Worm (Caenorhabditis elegans) whole organism, L1 larva: Measurements from ENCODE around the gene lgc-7.

ENCODE experiments used
- C34B4.2 ChIP-seq: sonication (generic microtip); optimal IDR thresholded peaks from 2 replicates; lab custom pipeline; 2017; ENCODE audit warnings: mild to moderate bottlenecking, missing genetic modification characterization, missing compliant biosample characterization
- alr-1 ChIP-seq: fragments of 200-800 bp; sonication (Bioruptor generic); optimal IDR thresholded peaks from 2 replicates; lab custom pipeline; 2018; ENCODE audit warnings: borderline replicate concordance, mild to moderate bottlenecking, missing genetic modification characterization, missing compliant biosample characterization
- aly-2 ChIP-seq: fragments of 150-350 bp; optimal IDR thresholded peaks from 2 replicates; lab custom pipeline; 2014; ENCODE audit warnings: missing biosample characterization, missing genetic modification characterization
- ceh-63 ChIP-seq: fragments of 200-800 bp; sonication (Bioruptor generic); optimal IDR thresholded peaks from 2 replicates; lab custom pipeline; 2018; ENCODE audit warnings: mild to moderate bottlenecking, missing genetic modification characterization, missing compliant biosample characterization
- ceh-8 ChIP-seq: fragments of 200-800 bp; sonication (Bioruptor generic); optimal IDR thresholded peaks from 2 replicates; lab custom pipeline; 2018; ENCODE audit warnings: mild to moderate bottlenecking, missing genetic modification characterization, moderate library complexity, missing compliant biosample characterization
- ceh-82 ChIP-seq, 3 experiments: fragments of 150-350 bp in 1 of 3; sonication (generic microtip) in 2 of 3; optimal IDR thresholded peaks; 2 replicates each; lab custom pipeline; 2014 to 2017; ENCODE audit warnings: missing biosample characterization in 3 of 3, missing genetic modification characterization in 3 of 3
- ces-1 ChIP-seq: fragments of 150-350 bp; optimal IDR thresholded peaks from 2 replicates; lab custom pipeline; 2014; ENCODE audit warnings: missing biosample characterization, missing genetic modification reagents, missing genetic modification characterization
- efl-1 ChIP-seq, 4 experiments: fragments of 150-350 bp; optimal IDR thresholded peaks in 3 of 4; peaks in 1 of 4; 1 replicate in 1 of 4; 2 replicates in 3 of 4; lab custom pipeline; 2014; ENCODE audit warnings: missing biosample characterization in 2 of 4, missing genetic modification characterization in 2 of 4, missing genetic modification reagents in 2 of 4
- efl-3 ChIP-seq: fragments of 200-800 bp; sonication (Bioruptor generic); optimal IDR thresholded peaks from 2 replicates; lab custom pipeline; 2018; ENCODE audit warnings: mild to moderate bottlenecking, missing genetic modification characterization, missing compliant biosample characterization
- ets-5 ChIP-seq: fragments of 200-800 bp; sonication (Bioruptor generic); IDR thresholded peaks from 2 replicates; pipeline ENCODE4 v1.3.6; 2022; ENCODE audit warnings: missing genetic modification characterization, missing compliant biosample characterization
- fkh-10 ChIP-seq: sonication (generic microtip); optimal IDR thresholded peaks from 2 replicates; lab custom pipeline; 2017; ENCODE audit warnings: missing biosample characterization, missing genetic modification reagents, missing genetic modification characterization
- fkh-4 ChIP-seq: sonication (generic microtip); optimal IDR thresholded peaks from 2 replicates; lab custom pipeline; 2016; ENCODE audit warnings: missing compliant biosample characterization, missing genetic modification characterization, borderline replicate concordance
- fkh-8 ChIP-seq: sonication (generic microtip); optimal IDR thresholded peaks from 2 replicates; lab custom pipeline; 2016; ENCODE audit warnings: mild to moderate bottlenecking, missing genetic modification characterization, missing compliant biosample characterization
- hlh-17 ChIP-seq: fragments of 200-800 bp; sonication (Bioruptor generic); optimal IDR thresholded peaks from 2 replicates; lab custom pipeline; 2018; ENCODE audit warnings: missing genetic modification characterization, mild to moderate bottlenecking, missing compliant biosample characterization, moderate library complexity, borderline replicate concordance
- hpl-2 ChIP-seq: fragments of 150-350 bp; optimal IDR thresholded peaks from 2 replicates; lab custom pipeline; 2014; ENCODE audit warnings: missing biosample characterization, missing genetic modification reagents, missing genetic modification characterization
- jun-1 ChIP-seq: fragments of 150-350 bp; optimal IDR thresholded peaks from 2 replicates; lab custom pipeline; 2014; ENCODE audit warnings: missing biosample characterization, missing genetic modification reagents, missing genetic modification characterization
- lin-39 ChIP-seq: fragments of 150-350 bp; optimal IDR thresholded peaks from 2 replicates; lab custom pipeline; 2014; ENCODE audit warnings: missing biosample characterization, missing genetic modification reagents, missing genetic modification characterization
- lir-3 ChIP-seq: sonication (generic microtip); optimal IDR thresholded peaks from 2 replicates; lab custom pipeline; 2016; ENCODE audit warnings: mild to moderate bottlenecking, missing genetic modification characterization, moderate library complexity, missing compliant biosample characterization; ENCODE audit not compliant: poor library complexity
- mep-1 ChIP-seq: fragments of 150-350 bp; optimal IDR thresholded peaks from 2 replicates; lab custom pipeline; 2014; ENCODE audit warnings: missing biosample characterization, missing genetic modification characterization
- nhr-19 ChIP-seq: fragments of 200-800 bp; sonication (Bioruptor generic); conservative IDR thresholded peaks from 2 replicates; pipeline ENCODE4 v1.3.6; 2022; ENCODE audit warnings: missing genetic modification characterization, missing compliant biosample characterization
- nhr-47 ChIP-seq: sonication (generic microtip); optimal IDR thresholded peaks from 2 replicates; lab custom pipeline; 2016; ENCODE audit warnings: mild to moderate bottlenecking, missing genetic modification characterization, moderate library complexity, missing compliant biosample characterization
- nhr-76 ChIP-seq: sonication (generic microtip); optimal IDR thresholded peaks from 2 replicates; lab custom pipeline; 2017; ENCODE audit warnings: missing biosample characterization, missing genetic modification characterization
- nhr-84 ChIP-seq: sonication (generic microtip); optimal IDR thresholded peaks from 2 replicates; lab custom pipeline; 2017; ENCODE audit warnings: missing biosample characterization, missing genetic modification characterization
- nhr-90 ChIP-seq: sonication (generic microtip); optimal IDR thresholded peaks from 2 replicates; lab custom pipeline; 2016; ENCODE audit warnings: mild to moderate bottlenecking, missing genetic modification characterization, missing compliant biosample characterization; ENCODE audit not compliant: poor library complexity
- rnt-1 ChIP-seq: sonication (generic microtip); optimal IDR thresholded peaks from 2 replicates; lab custom pipeline; 2016; ENCODE audit warnings: mild to moderate bottlenecking, missing genetic modification characterization, moderate library complexity, missing compliant biosample characterization
- sox-4 ChIP-seq: sonication (generic microtip); optimal IDR thresholded peaks from 2 replicates; lab custom pipeline; 2016; ENCODE audit warnings: missing genetic modification characterization, missing compliant biosample characterization
- sup-37 ChIP-seq: fragments of 200-800 bp; sonication (Bioruptor generic); optimal IDR thresholded peaks from 2 replicates; lab custom pipeline; 2018; ENCODE audit warnings: mild to moderate bottlenecking, missing genetic modification characterization, missing compliant biosample characterization
- tlp-1 ChIP-seq: fragments of 150-350 bp; optimal IDR thresholded peaks from 2 replicates; lab custom pipeline; 2014; ENCODE audit warnings: missing biosample characterization, missing genetic modification characterization
- zag-1 ChIP-seq: fragments of 150-350 bp; optimal IDR thresholded peaks from 2 replicates; lab custom pipeline; 2014; ENCODE audit warnings: missing biosample characterization, missing genetic modification characterization
- ztf-11 ChIP-seq, 2 experiments: sonication (generic microtip); optimal IDR thresholded peaks; 2 replicates each; lab custom pipeline; 2016 to 2017; ENCODE audit warnings: missing genetic modification characterization in 2 of 2, missing biosample characterization in 1 of 2, missing compliant biosample characterization in 1 of 2

lgc-7 gene

DNA sequence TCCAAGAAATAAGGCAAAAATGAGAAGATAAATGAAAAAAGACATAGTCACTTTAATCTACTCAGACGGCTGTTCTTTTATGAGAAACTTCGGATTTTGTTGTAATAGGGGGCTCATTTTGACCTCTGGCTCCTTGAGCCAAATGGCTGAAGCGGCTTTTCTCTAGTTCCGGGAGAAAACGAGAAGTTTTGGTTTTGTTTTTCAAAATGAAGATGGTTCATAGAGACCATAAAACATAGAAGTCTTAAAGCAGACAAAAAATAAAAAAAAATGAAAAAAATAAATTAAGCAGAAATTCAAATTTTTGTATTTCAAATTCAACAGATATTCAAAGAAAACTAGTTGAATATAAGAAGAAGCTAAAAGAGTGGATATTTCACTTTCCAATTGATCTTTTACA is 3.1 kb upstream of the lgc-7 start, which contains the start of gene Y57G11C.41:
TSS of gene Y57G11C.41 (minus strand) at position 101 of the 400 bp plus-strand sequence.
- TF ChIP-seq hlh-17 (GFP tag; lab: Kevin White, UChicago) = no peak

DNA sequence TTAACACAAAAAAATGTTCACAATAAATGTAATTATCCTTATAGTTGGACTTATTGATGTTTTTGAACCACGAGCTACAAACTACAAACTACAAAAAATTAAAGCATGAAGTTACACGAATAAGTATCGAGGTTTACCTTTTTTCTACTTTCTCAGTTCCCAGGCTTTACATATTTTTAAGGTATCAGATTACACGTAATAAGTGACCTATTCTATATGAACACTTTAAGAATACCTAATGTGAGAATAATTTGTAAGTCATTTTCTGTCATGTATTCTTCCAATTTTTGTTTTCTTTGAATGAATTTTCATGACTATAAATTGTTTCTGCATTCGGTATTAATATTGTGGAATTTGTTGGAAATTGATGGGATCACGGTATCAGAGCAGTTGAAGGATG is 6.1 kb downstream of the lgc-7 start, which contains the start of gene lgc-8:
TSS of gene lgc-8 (plus strand) at position 301 of the 400 bp plus-strand sequence.
- TF ChIP-seq rnt-1 (tag; lab: Kevin White, UChicago) = no peak
- no peak for TF ChIP-seq ceh-63 (GFP tag; lab: Kevin White, UChicago)
- no peak for TF ChIP-seq nhr-19
- TF ChIP-seq fkh-8 (tag; lab: Kevin White, UChicago) = no peak
- TF ChIP-seq nhr-76 (tag; lab: Kevin White, UChicago) = no peak
- no peak for TF ChIP-seq lir-3 (tag; lab: Kevin White, UChicago)
- TF ChIP-seq lin-39 (tag; lab: Kevin White, UChicago) = no peak
- no peak for TF ChIP-seq hpl-2 (GFP tag; lab: Kevin White, UChicago)
- no peak for TF ChIP-seq zag-1 (tag; lab: Kevin White, UChicago)
- TF ChIP-seq tlp-1 (tag; lab: Kevin White, UChicago) = no peak
- no peak for TF ChIP-seq fkh-10 (GFP tag; lab: Kevin White, UChicago)
- no peak for TF ChIP-seq ceh-8 (GFP tag; lab: Kevin White, UChicago)
- TF ChIP-seq, all 84 proteins: peak for 0

DNA sequence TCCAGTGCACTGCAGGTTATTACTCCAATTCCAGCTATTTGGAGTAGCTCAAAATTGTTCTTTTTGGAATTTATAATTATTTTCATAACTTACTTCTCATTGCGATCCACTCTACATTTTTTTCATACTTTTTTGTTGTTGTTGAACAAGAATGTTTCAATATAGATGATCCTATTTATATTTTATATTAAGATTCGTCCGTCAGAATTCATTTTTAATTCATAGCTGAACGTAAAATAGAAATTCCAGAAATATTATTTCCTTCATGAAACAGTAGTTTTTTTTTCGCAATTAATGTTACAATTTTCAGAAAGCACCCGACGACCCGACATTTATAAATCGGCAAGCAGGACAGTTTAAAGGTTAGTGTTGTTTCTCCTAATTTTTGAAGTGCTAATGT is 18.8 kb downstream of the lgc-7 start, which contains the start of gene Y57G11C.42:
TSS of gene Y57G11C.42 (plus strand) at position 301 of the 400 bp plus-strand sequence.
- no peak for TF ChIP-seq efl-3 (GFP tag; lab: Kevin White, UChicago)
- no peak for TF ChIP-seq jun-1 (tag; lab: Kevin White, UChicago)
- TF ChIP-seq, all 84 proteins: peak for 0

DNA sequence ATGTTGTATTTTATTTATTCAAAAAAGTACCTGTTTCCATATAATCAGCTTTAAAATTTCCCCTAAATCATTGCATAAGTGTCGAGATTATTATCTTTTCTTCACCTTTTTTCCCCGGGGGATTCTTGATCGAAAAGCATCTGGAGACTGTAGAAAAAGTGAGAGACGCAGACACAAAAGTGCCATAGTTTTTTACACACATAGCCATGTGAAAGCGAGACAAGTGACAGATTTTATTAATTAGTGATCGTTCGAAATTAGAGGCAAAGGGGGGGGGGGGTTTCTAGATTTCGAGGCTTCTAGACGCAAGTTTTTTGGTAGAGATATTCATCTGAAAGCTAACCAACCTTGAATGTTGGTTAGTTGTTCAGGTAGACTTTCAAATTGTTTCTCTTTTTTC is 19.9 kb downstream of the lgc-7 start:
- TF ChIP-seq nhr-47 (tag; lab: Kevin White, UChicago) (no peak), sox-4 (tag; lab: Kevin White, UChicago) (no peak), efl-1 (optimal IDR thresholded peaks at IDR 0.05; lab: Kevin White, UChicago) (no peak), efl-1 (GFP tag; optimal IDR thresholded peaks at IDR 0.05 in 1 of 2; lab: Kevin White, UChicago) (no peak), nhr-84 (tag; lab: Kevin White, UChicago) (no peak), sup-37 (GFP tag; lab: Kevin White, UChicago) (no peak), aly-2 (tag; lab: Kevin White, UChicago) (no peak), jun-1 (tag; lab: Kevin White, UChicago) (no peak), fkh-4 (tag; lab: Kevin White, UChicago) (no peak), alr-1 (no peak), ets-5 (GFP tag; lab: Robert Waterston, UW) (no peak), ztf-11 (tag; optimal IDR thresholded peaks at IDR 0.05; lab: Kevin White, UChicago) (no peak), mep-1 (tag; lab: Kevin White, UChicago) (no peak)

DNA sequence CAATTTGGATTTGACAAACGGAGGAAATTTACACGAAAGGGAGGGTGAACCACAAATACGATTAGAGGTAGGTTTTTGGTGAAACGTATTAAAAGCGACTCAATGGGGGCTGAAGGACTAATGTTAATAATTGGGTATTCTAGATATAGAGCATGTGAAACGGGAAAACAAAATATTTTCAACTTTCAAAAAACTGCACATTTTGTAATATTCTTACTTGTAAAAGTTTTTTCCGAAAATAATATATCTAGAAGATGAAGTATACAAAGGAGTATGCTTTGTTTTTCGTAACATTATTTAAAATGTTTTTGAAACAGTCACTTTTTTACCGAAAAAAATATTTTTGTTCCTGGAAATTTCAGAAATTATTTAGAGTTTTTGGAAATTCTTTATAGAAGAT is 32.5 kb downstream of the lgc-7 start:
- TF ChIP-seq ceh-82 (tag; optimal IDR thresholded peaks at IDR 0.05; lab: Kevin White, UChicago) (no peak), C34B4.2 (no peak)

DNA sequence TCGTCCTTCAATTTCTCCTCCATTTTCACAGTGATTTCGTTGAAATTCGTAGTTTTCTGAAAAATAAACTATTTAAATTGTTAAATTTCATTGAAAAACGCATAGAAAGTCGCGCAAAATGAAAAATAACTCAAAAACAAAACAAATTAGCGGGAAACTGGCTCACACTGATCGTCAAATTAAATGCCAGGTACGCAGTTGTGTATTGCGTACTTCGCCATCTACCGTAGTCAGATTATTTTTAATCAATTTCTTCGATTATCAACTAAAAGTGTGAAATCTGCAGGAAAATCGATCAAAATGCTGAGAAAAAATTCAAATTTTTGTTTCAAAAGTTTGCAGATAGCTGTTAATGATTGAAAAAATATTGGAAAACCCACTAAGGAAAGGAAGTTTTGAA is 45.5 kb downstream of the lgc-7 start, which contains the start of gene Y57G11C.499:
TSS of gene Y57G11C.499 (minus strand) at position 23 of the 400 bp plus-strand sequence.
- no peak for TF ChIP-seq ces-1
- TF ChIP-seq C34B4.2 = no peak
- no peak for TF ChIP-seq rnt-1 (tag; lab: Kevin White, UChicago)
- TF ChIP-seq fkh-4 (tag; lab: Kevin White, UChicago) = no peak
- TF ChIP-seq nhr-90 (tag; lab: Kevin White, UChicago) = no peak
- TF ChIP-seq, all 84 proteins: peak for 0
